Worm (Caenorhabditis elegans) whole organism, L3 larva: ENCODE measurements around the gene K07B1.7.
"Not testable (repeated sequence)": the region's sequence is repeated elsewhere in the genome, so short reads cannot be mapped to it uniquely, and the experiment has no call there.

Source experiments
- R02D3.7 ChIP-seq: fragments of 150-350 bp; optimal IDR thresholded peaks from 2 replicates; lab custom pipeline; 2014; ENCODE audit warnings: missing biosample characterization, missing genetic modification characterization
- ceh-16 ChIP-seq: sonication (generic microtip); optimal IDR thresholded peaks from 2 replicates; lab custom pipeline; 2017; ENCODE audit warnings: missing biosample characterization, missing genetic modification characterization
- ceh-28 ChIP-seq: fragments of 150-350 bp; optimal IDR thresholded peaks from 2 replicates; lab custom pipeline; 2014; ENCODE audit warnings: missing biosample characterization, missing genetic modification reagents, missing genetic modification characterization
- ceh-82 ChIP-seq: fragments of 150-350 bp; optimal IDR thresholded peaks from 2 replicates; lab custom pipeline; 2014; ENCODE audit warnings: missing biosample characterization, missing genetic modification characterization
- ceh-9 ChIP-seq: sonication (generic microtip); optimal IDR thresholded peaks from 2 replicates; lab custom pipeline; 2018; ENCODE audit warnings: missing biosample characterization, missing genetic modification characterization
- daf-12 ChIP-seq: fragments of 150-350 bp; optimal IDR thresholded peaks from 2 replicates; lab custom pipeline; 2014; ENCODE audit warnings: missing biosample characterization, missing genetic modification reagents, missing genetic modification characterization
- egl-27 ChIP-seq: sonication (generic microtip); optimal IDR thresholded peaks from 4 replicates; lab custom pipeline; 2017; ENCODE audit warnings: missing biosample characterization, missing genetic modification reagents, missing genetic modification characterization
- elt-1 ChIP-seq: fragments of 150-350 bp; optimal IDR thresholded peaks from 2 replicates; lab custom pipeline; 2014; ENCODE audit warnings: missing biosample characterization, missing genetic modification characterization
- elt-2 ChIP-seq: sonication (generic microtip); optimal IDR thresholded peaks from 2 replicates; lab custom pipeline; 2016; ENCODE audit warnings: missing genetic modification reagents, mild to moderate bottlenecking, missing genetic modification characterization, missing compliant biosample characterization
- elt-3 ChIP-seq, 3 experiments: fragments of 150-350 bp in 1 of 3; sonication (generic microtip) in 2 of 3; optimal IDR thresholded peaks; 2 replicates in 2 of 3; 4 replicates in 1 of 3; lab custom pipeline; 2014 to 2017; ENCODE audit warnings: missing biosample characterization in 3 of 3, missing genetic modification characterization in 3 of 3
- fos-1 ChIP-seq: fragments of 150-350 bp; optimal IDR thresholded peaks from 2 replicates; lab custom pipeline; 2014; ENCODE audit warnings: missing biosample characterization, missing genetic modification characterization
- hmg-11 ChIP-seq: sonication (generic microtip); optimal IDR thresholded peaks from 2 replicates; lab custom pipeline; 2016; ENCODE audit warnings: missing genetic modification characterization, missing compliant biosample characterization
- lin-15B ChIP-seq: fragments of 150-350 bp; optimal IDR thresholded peaks from 2 replicates; lab custom pipeline; 2014; ENCODE audit warnings: missing biosample characterization, missing genetic modification characterization
- lin-39 ChIP-seq: fragments of 150-350 bp; optimal IDR thresholded peaks from 2 replicates; lab custom pipeline; 2018; ENCODE audit warnings: missing biosample characterization, missing genetic modification reagents, missing genetic modification characterization
- lsy-12 ChIP-seq: sonication (generic microtip); optimal IDR thresholded peaks from 2 replicates; lab custom pipeline; 2016; ENCODE audit warnings: mild to moderate bottlenecking, missing genetic modification characterization, missing compliant biosample characterization
- mml-1 ChIP-seq: fragments of 150-350 bp; sonication (generic microtip); optimal IDR thresholded peaks from 3 replicates; lab custom pipeline; 2014; ENCODE audit warnings: missing biosample characterization, missing genetic modification characterization
- nfya-1 ChIP-seq: sonication (generic microtip); optimal IDR thresholded peaks from 2 replicates; lab custom pipeline; 2017; ENCODE audit warnings: missing genetic modification characterization, mild to moderate bottlenecking, missing compliant biosample characterization, antibody characterized with exemption, moderate library complexity; ENCODE audit not compliant: insufficient read depth
- nhr-12 ChIP-seq: fragments of 150-350 bp; optimal IDR thresholded peaks from 2 replicates; lab custom pipeline; 2014; ENCODE audit warnings: missing biosample characterization, missing genetic modification characterization
- nhr-23 ChIP-seq: fragments of 150-350 bp; optimal IDR thresholded peaks from 2 replicates; lab custom pipeline; 2014; ENCODE audit warnings: missing biosample characterization, missing genetic modification reagents, missing genetic modification characterization
- nhr-237 ChIP-seq: fragments of 150-350 bp; optimal IDR thresholded peaks from 2 replicates; lab custom pipeline; 2014; ENCODE audit warnings: missing biosample characterization, missing genetic modification characterization
- nhr-25 ChIP-seq: sonication (generic microtip); optimal IDR thresholded peaks from 2 replicates; lab custom pipeline; 2017; ENCODE audit warnings: missing biosample characterization, missing genetic modification characterization
- nhr-43 ChIP-seq: sonication (generic microtip); optimal IDR thresholded peaks from 2 replicates; lab custom pipeline; 2016; ENCODE audit warnings: mild to moderate bottlenecking, missing genetic modification characterization, missing compliant biosample characterization; ENCODE audit not compliant: poor library complexity, severe bottlenecking
- nhr-67 ChIP-seq: fragments of 150-350 bp; optimal IDR thresholded peaks from 2 replicates; lab custom pipeline; 2014; ENCODE audit warnings: missing biosample characterization, missing genetic modification characterization
- pha-4 ChIP-seq: fragments of 150-350 bp; optimal IDR thresholded peaks from 2 replicates; lab custom pipeline; 2014; ENCODE audit warnings: missing biosample characterization, missing genetic modification reagents, missing genetic modification characterization
- pqm-1 ChIP-seq: fragments of 150-350 bp; optimal IDR thresholded peaks from 2 replicates; lab custom pipeline; 2017; ENCODE audit warnings: missing biosample characterization, missing genetic modification characterization, inconsistent platforms
- sea-2 ChIP-seq: fragments of 150-350 bp; sonication (generic microtip); optimal IDR thresholded peaks from 4 replicates; lab custom pipeline; 2014; ENCODE audit warnings: missing biosample characterization, missing genetic modification reagents, missing genetic modification characterization
- tbx-2 ChIP-seq: sonication (generic microtip); optimal IDR thresholded peaks from 2 replicates; lab custom pipeline; 2016; ENCODE audit warnings: mild to moderate bottlenecking, missing genetic modification characterization, missing compliant biosample characterization
- unc-62 ChIP-seq: fragments of 150-350 bp; sonication (generic microtip); optimal IDR thresholded peaks from 4 replicates; lab custom pipeline; 2014; ENCODE audit warnings: missing biosample characterization, missing genetic modification reagents, missing genetic modification characterization

Gene K07B1.7

ce11 chrV:9384359-9384758, 37.6 kb upstream of the K07B1.7 start:
- TF ChIP-seq daf-12 (tag; lab: Kevin White, UChicago) (no peak), nhr-67 (tag; lab: Kevin White, UChicago) (no peak), hmg-11 (tag; lab: Kevin White, UChicago) (no peak), R02D3.7 (tag; lab: Kevin White, UChicago) (no peak), lsy-12 (tag; lab: Kevin White, UChicago) (no peak)

- TF ChIP-seq pha-4 (tag; lab: Kevin White, UChicago) (peak; percentile 55), elt-2 (tag; lab: Kevin White, UChicago) (peak; percentile 43), mml-1 (tag; lab: Kevin White, UChicago) (no peak)
- TF ChIP-seq, all 47 proteins: peak for 2
Measured at ce11 chrV:9382538-9383328, 36.0 kb upstream of the K07B1.7 start.

- no peak for TF ChIP-seq sea-2 (GFP tag; lab: Kevin White, UChicago)
- no peak for TF ChIP-seq elt-1 (tag; lab: Kevin White, UChicago)
- no peak for TF ChIP-seq ceh-9 (tag; lab: Kevin White, UChicago)
Measured at ce11 chrV:9381846-9382363, 35.1 kb upstream of the K07B1.7 start, which contains the start of gene E02C12.12. E02C12.12 (minus strand) TSS chrV:9382313.

- not testable (repeated sequence) for TF ChIP-seq nhr-12, nhr-25, ceh-82
Measured at ce11 chrV:9379808-9380207, 33.0 kb upstream of the K07B1.7 start, which contains the start of gene E02C12.11. E02C12.11 (minus strand) TSS chrV:9379908.

- TF ChIP-seq elt-3 (tag; optimal IDR thresholded peaks at IDR 0.05; lab: Kevin White, UChicago) (no peak), nhr-23 (no peak), ceh-28 (no peak), nhr-237 (tag; lab: Kevin White, UChicago) (no peak), fos-1 (tag; lab: Kevin White, UChicago) (no peak), elt-1 (tag; lab: Kevin White, UChicago) (no peak), sea-2 (GFP tag; lab: Kevin White, UChicago) (no peak), hmg-11 (tag; lab: Kevin White, UChicago) (no peak), elt-2 (tag; lab: Kevin White, UChicago) (no peak), tbx-2 (tag; lab: Kevin White, UChicago) (no peak), unc-62 (GFP tag; lab: Kevin White, UChicago) (no peak), lin-39 (tag; lab: Kevin White, UChicago) (no peak), ceh-16 (tag; lab: Kevin White, UChicago) (no peak), nfya-1 (tag; lab: Kevin White, UChicago) (no peak), egl-27 (tag; lab: Kevin White, UChicago) (no peak), pqm-1 (no peak), lin-15B (tag; lab: Kevin White, UChicago) (no peak), ceh-9 (tag; lab: Kevin White, UChicago) (no peak)
- TF ChIP-seq, all 47 proteins: peak for 0
Measured at ce11 chrV:9378335-9378734, 31.6 kb upstream of the K07B1.7 start, which contains the start of gene E02C12.10. E02C12.10 (minus strand) TSS chrV:9378409.

ce11 chrV:9376417-9376816, 29.7 kb upstream of the K07B1.7 start, which contains the start of gene E02C12.19:
E02C12.19 (minus strand) TSS chrV:9376517.
- no peak for TF ChIP-seq nhr-25
- TF ChIP-seq nfya-1 (tag; lab: Kevin White, UChicago): no peak
- TF ChIP-seq sea-2 (GFP tag; lab: Kevin White, UChicago): no peak
- no peak for TF ChIP-seq nhr-43 (tag; lab: Kevin White, UChicago)
- TF ChIP-seq pha-4 (tag; lab: Kevin White, UChicago): no peak
- no peak for TF ChIP-seq pqm-1
- TF ChIP-seq elt-1 (tag; lab: Kevin White, UChicago): no peak
